Fruit fly (Drosophila melanogaster) whole organism, prepupa: ENCODE results near the gene mRpS18B.

ENCODE experiments used
- CG10669 ChIP-seq: fragments of 200-800 bp; sonication (Bioruptor generic); optimal IDR thresholded peaks from 3 replicates; lab custom pipeline; 2018; ENCODE audit warnings: missing biosample characterization, mild to moderate bottlenecking, missing genetic modification characterization, moderate library complexity
- CG8632 ChIP-seq: fragments of 200-800 bp; sonication (Bioruptor generic); optimal IDR thresholded peaks from 3 replicates; lab custom pipeline; 2016; ENCODE audit warnings: missing biosample characterization, missing genetic modification characterization

DNA sequence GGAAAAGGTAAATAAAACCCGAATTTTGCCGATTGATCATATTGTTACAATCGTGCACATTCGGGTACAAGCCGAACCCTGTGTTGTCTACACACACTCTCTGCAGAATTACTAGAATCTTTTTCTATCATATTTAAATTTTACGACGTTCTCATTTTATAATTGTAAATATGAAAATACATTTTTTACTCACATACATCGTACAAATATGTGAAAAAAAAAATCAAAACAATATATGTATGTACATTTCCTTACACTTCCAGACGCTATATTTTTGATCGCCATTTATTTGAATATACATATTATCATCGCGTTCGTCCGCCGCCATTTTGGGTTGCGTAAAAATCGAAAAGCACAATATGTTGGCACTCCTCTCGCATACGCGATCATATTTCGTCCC lies 20.7 kb upstream of the mRpS18B start:
- TF ChIP-seq CG8632 (no peak), CG10669 (no peak)
